Fruit fly (Drosophila melanogaster) whole organism, larva: ENCODE data around the gene CG8892.

Experiments used
- noc ChIP-seq: fragments of 200-800 bp; sonication (Bioruptor generic); optimal IDR thresholded peaks from 3 replicates; lab custom pipeline; 2019; ENCODE audit warnings: missing biosample characterization, mild to moderate bottlenecking, missing genetic modification characterization, moderate library complexity

Gene CG8892

DNA sequence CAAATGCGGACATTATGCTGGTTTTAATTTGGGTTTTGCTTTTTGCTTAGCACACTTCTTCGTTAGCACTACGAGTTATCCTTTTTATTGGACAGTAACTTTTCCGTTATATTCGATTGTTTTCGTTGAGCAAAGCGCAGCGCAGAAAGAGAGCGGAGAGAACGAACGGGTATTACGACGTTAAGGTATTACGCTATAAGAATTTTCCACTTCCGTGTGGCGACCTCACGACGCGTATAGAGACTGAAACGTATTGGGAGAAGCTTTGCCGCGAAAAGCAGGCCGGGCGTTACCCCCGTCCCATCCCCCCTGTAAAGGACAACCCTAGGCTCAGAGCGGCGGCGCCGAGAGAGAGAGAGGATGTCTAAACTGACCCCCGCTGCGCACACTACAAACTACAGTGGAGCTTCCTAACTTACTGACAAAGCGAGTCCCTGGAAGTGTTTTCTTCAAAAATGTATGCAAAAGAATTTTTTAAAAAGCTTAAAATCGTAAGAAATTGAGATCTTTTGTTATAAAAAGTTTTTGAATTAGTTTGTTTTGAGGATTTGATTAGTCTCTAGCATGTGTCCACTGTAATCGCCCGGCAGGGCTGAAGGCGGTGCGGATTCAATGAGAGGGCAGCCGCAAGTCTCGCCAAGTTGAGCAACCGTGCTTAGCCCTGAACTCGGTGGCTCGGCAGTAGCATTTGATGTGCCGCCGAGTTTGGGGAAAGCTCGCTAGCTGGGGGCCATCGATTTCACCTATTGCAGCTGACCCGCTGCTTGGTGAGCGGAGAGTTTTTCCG lies 23.5 kb upstream of the CG8892 start:
- TF ChIP-seq noc (tag; lab: Kevin White, UChicago) = peak; percentile 87

DNA sequence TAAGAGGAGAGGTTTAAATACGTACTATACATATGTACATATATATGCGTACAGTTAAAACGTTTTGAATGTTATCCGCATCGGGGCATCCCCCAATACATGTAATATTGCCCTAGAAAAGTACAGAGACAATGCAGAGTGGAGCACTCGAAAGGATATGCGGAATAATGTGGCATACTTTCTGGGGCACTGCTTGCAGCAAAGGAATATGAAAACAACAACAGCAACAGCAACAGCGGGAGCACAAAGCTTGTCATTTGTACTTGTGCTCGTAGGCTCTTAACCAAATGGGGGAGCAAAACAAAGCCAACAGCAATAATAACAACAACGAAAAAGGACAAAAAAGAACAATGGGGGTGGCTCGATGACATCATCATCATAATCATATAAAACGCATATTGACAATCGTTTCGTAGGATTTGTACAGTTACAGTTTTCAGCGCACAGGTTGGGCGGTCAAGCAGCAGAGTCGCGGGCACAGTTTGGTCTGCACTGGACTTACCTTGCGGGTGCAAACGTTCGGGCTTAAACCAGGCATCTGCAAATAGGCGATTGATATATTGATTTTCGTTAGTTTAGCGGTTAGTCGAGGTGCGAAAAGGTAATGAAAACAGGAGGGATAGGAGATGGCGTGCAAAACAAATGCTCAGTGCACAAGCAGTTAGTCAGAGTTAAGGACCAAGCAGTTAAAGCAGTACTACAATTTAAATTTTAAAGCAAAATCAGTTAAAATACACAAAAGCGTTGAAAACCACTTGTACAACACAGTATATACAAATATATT lies 22.5 kb upstream of the CG8892 start:
- TF ChIP-seq noc (tag; lab: Kevin White, UChicago) = no peak

DNA sequence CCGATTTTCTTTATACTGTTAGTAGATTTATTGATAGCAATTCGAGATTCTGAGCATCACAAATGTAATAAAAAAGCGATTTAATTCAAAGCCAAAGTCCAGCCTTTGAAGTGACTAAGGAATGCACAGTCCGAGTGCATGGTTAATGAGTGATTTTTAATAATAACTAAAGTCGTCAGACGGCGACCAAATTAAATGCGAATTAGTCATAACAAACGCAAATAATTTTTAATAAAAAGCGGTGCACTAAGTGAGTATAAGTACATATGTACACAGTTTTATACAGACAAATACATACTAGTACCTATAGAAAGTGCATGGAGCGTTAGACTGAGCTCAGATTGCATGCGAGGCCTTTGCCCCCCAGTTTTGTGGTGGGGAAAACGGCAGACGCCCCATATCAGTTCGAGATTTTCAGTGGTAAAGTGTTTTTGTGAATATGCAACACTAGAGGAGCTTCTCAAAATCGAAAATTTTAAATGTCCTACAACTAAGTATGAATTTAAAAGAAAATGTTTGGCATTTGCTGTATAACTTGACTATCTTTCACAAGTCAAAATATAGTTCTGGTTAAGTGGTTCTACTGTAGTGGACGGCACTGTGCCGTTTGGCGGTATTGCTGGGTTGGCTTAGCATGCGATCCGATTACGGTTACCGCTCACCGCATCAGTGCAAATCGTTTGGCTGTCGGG lies 21.5 kb upstream of the CG8892 start:
- TF ChIP-seq noc (tag; lab: Kevin White, UChicago) = no peak

DNA sequence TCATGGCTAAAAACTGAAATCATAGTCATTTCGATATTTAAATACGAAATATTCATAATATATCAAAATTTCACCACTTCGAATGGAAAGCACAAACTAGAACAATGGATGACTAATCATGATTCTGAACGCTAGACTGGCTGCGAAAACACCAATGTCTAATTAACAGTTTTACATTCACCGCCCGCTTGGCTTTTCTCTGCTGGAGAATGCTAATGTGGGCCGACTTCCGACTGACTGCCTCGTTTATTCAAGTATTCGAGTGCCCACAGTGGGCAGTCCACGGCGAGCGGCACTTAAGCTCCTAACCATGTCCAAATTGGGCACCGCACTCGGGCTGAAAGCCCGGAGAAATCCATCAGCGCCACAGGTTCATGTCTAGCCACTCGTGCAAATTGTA lies 20.6 kb upstream of the CG8892 start:
- no peak for TF ChIP-seq noc (tag; lab: Kevin White, UChicago)

DNA sequence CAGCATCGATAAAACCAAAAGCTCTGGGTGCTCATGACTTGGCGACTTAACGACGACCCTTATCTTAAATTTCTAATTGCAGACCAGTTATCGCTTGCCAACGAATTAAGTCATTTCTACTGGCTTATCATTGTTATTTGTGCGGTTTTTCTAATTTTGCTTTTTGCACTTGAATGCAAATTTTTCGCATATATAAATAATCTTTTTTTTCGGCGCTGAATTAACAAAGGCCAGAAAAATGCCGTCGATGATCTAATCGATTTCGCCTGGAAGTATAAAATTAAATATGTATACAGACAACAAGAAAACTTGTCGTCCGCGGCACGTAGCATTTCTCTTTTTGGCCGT lies 20.2 kb upstream of the CG8892 start:
- no peak for TF ChIP-seq noc (tag; lab: Kevin White, UChicago)

DNA sequence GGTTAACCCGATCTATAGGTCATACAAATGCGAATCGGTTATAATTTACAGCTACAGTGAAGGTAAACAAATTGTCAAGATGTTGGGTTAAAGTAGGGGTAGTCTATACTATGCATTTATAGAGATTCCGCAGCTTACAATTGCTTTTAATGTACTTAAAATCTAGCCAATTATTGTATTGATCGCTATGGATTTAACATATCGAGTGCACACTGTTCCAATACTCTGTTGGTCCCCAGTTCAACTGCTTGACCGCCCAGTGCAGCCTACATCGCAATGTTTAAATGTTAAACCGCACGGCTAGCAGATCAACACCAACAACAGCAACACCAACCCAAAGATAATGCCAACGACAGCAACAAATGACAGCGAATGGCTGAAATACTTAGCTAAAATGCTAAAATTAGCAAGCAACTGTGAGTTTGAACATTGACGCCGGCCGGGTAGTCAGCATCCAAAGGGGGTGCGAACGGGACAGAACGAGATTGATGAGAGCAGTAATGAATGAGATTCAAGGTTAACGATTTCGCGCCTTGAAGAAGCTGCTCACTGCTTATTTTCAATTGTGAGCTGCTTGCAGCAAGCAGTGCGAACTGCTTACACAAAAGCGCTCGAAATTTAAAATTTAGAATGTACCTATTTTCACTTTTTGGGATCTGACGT lies 19.7 kb upstream of the CG8892 start:
- no peak for TF ChIP-seq noc (tag; lab: Kevin White, UChicago)

DNA sequence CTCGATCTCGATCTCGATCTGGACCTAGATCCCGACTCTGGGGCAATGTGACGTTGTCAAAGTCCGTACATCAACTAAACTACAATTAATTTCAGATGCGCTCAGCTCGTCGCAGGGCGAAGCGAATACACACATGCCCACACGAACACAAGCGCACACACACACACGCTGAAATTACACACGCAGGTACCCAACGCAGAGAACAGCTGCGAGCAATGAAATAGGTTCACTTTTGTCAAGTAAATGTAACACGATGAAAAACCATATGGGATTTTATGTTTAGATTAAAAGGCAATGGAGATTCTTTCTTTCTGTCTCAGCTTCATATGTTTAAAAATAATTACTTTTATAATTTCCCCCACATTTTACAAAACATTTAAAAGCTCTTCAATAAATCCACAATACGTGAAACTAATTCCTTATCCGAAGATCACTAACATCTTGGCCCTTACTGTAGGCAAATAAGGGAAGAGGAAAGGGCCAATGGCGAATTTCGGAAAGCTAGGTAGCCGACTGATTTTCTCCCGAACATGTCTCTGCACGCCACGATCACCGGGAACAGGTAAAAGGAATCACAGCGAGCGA lies 19.0 kb upstream of the CG8892 start:
- peak; percentile 87 for TF ChIP-seq noc (tag; lab: Kevin White, UChicago)

DNA sequence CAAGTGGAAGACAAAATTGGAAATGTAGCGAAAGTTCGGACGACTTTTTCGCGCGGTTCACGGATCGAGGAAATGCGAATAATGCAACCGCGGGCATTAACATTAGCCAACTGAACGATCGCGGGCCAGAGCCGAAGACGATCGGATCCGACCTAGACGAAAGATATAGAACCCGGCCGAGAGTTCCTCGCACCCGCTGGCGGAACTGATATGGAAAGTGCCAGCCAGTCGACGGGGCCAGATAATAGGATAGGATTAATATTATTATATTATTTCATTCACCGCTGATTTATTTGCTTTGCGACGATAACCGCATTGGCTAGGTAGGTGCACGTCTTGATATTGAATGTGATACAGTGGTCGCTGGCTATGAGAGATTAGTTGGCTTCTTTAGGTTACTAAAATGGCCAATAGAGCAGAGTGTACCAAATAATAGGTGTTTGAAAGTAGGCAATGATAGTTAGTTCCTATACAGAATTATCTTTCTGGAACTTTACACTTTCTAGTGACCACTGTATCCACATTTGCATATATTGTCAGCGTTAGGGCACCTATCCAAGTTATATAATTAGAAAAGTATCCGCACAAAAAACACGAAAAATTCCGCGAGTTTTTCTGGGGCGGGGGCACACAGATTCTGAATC lies 18.1 kb upstream of the CG8892 start:
- TF ChIP-seq noc (tag; lab: Kevin White, UChicago) = peak; percentile 75

DNA sequence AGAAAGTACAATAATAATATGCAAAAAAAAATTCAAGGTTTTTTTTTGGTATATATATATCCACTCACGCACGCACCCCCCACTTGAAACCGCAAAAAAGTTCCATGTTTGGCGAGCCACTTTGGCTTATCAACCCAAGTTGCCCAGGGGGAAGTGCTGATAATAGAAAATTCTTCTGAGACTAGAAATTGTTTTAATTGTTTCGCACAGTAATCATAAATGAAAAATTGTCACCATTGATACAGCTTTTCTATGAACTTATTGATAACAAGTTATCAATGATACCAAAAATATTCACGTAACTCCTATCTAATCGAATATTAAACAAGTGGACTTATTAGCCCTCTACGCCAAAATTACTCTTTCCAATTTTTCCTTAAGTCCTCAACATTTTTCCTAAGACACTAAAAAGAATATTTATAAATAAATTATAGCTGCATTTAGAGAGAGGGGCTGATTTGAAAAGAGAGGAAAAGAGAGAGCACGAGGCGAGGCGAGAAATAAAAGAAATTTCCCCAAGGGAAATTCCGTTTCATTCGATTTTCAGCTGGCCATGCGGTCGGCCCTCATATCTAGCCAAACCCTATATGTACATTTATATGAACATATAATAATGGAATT lies 17.3 kb upstream of the CG8892 start:
- TF ChIP-seq noc (tag; lab: Kevin White, UChicago) = no peak

DNA sequence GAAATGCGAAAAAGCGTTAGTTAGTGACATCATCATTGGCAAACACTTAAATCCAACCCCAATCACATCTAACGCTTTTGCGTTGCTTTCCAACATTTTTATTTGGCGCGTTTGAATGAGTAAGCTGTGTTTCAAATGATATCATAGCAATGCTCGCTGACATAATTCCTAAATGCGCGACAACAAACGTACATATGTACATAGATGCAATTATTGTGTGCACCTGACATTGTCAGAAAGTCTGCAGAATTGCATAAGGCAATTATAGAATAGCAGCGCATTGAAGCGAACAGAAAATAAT lies 16.8 kb upstream of the CG8892 start:
- no peak for TF ChIP-seq noc (tag; lab: Kevin White, UChicago)

DNA sequence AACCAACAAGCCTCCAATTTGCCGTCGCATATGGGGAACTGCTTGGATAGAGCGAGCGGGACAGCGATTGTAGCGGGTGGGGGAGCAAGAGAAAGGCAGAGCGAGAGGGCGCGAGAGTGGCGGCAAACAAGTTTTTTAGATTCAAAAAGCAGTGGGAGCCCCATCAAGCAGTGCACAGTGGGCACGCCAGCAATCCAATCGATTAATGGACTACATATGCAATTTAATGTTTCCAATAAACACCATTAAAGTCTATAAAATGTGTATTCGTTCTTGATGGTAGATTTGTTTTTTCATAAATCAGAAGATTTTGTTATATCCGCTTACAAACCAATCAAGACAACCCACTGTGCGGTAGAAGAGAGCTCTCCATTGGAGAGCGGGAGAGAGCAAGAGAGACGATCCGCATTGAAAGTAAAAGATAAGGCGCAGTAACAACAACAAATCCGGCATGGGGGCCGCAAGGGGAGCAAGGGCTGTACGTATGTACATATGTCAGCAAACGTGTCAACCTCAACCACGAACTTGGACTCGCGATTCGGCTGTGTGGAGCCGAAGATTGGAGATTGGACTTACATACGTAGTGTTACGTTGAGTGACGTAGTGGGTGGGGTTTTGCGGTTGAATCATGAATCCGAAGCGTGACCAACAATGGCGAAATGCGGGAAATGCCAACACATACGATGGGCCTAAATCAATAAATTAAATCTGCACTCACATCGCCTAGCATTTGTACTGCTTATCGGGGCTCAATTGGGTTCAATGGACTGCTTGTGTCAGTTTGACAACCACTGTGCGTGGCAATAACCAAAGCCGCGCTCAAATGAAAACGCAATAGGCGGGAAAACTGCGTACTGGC lies 16.2 kb upstream of the CG8892 start:
- peak; percentile 96 for TF ChIP-seq noc (tag; lab: Kevin White, UChicago)

DNA sequence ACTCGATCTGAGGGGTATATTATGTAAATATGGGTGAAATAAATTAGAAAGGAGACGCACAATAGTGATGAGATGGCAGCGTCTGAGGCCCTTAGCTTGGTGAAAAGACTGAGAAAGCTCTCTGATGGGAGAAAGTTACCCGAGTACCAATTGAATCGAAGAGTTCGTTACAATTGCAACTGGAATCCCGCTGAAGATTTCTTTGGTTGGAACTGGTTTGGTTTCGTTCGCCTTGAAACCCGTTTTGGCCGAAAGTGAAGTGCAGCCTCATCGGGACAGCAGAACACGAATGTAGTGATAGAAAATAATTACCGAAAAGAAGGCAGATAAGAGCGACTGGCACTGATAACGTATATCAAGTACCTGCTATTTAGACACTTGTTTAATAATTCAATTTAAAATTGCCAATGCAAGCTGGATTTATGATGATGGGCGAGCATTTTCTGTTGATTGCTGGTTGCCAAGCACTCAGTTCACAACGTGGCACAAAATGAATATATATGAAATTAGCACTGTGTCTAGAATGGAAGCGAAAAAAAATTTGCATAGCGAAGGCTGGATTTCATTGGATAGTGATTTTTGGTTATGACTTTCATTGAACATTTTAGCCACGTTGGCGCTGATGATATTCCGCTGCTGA lies 15.0 kb upstream of the CG8892 start:
- TF ChIP-seq noc (tag; lab: Kevin White, UChicago) = no peak

DNA sequence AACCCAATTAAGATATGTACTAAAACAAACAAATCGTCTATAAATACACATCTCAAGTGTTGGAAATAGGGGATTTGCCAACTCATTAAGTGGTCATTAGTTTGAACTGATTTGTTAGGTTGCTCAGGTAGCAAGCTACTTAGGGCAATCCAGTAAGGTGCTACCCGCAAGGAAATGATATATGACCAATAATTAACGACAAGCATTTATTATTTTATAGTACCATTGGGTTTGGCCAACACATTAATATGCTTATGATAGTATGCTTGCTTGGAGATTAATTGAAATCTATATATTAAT lies 14.4 kb upstream of the CG8892 start:
- TF ChIP-seq noc (tag; lab: Kevin White, UChicago) = no peak
